Worm (Caenorhabditis elegans): ENCODE results near the gene K08E4.8.

ce11 chrIV:12089551-12089950, 28.4 kb upstream of the K08E4.8 start, which contains the start of gene F11A10.6:
- TF ChIP-seq sdz-12 (GFP tag; optimal IDR thresholded peaks at IDR 0.05) = no peak
- no peak for TF ChIP-seq nhr-25 (tag; optimal IDR thresholded peaks at IDR 0.05; ENCODE audit: borderline replicate concordance, insufficient read depth)
- TF ChIP-seq nhr-11 (tag; optimal IDR thresholded peaks at IDR 0.05) = no peak
- peak in 1 of 2 experiments; percentile 38 for TF ChIP-seq unc-62 (GFP tag; optimal IDR thresholded peaks at IDR 0.05 in 1 of 2)
- no peak for TF ChIP-seq unc-62 (tag; optimal IDR thresholded peaks at IDR 0.05)
- no peak for TF ChIP-seq zip-11 (GFP tag; IDR thresholded peaks at IDR 0.05)
- TF ChIP-seq lin-39 (tag; optimal IDR thresholded peaks at IDR 0.05) = no peak
- TF ChIP-seq skn-1 (tag; optimal IDR thresholded peaks at IDR 0.05) = no peak
- TF ChIP-seq lin-29 (GFP tag; IDR thresholded peaks at IDR 0.05) = no peak
- TF ChIP-seq mdl-1 (tag; optimal IDR thresholded peaks at IDR 0.05) = no peak
- TF ChIP-seq F37D6.2 (tag; optimal IDR thresholded peaks at IDR 0.05) = no peak
- TF ChIP-seq nhr-237 (tag; optimal IDR thresholded peaks at IDR 0.05) = no peak
